Fruit fly (Drosophila melanogaster): ENCODE results near the gene eIF4EHP.

eIF4EHP gene

dm6 chr3R:24093430-24093829 lies 15.3 kb downstream of the eIF4EHP start (continued):
- TF ChIP-seq CG7839 (tag; optimal IDR thresholded peaks at IDR 0.05) (peak; percentile 43), CG15696 (tag; optimal IDR thresholded peaks at IDR 0.05) (no peak), fd3F (GFP tag; optimal IDR thresholded peaks at IDR 0.05) (peak; percentile 40), Hmr (GFP tag; optimal IDR thresholded peaks at IDR 0.05) (peak; percentile 40), CG18262 (tag; optimal IDR thresholded peaks at IDR 0.05) (peak; percentile 1), CG13775 (GFP tag; optimal IDR thresholded peaks at IDR 0.05) (peak; percentile 9), tna (GFP tag; IDR thresholded peaks at IDR 0.05; ENCODE audit: partially characterized antibody) (no peak), Sox102F (GFP tag; optimal IDR thresholded peaks at IDR 0.05) (peak; percentile 35), CG17361 (GFP tag; IDR thresholded peaks at IDR 0.05) (peak; percentile 42; the same call in 1 of the 3 replicates), vnd (GFP tag; IDR thresholded peaks at IDR 0.05; ENCODE audit: partially characterized antibody) (no peak), Rfx (GFP tag; IDR thresholded peaks at IDR 0.05) (peak; percentile 33; the same call in 1 of the 2 replicates), CG12659 (GFP tag; optimal IDR thresholded peaks at IDR 0.05) (peak; percentile 31), Adf1 (GFP tag; IDR thresholded peaks at IDR 0.05) (no peak), gem (tag; optimal IDR thresholded peaks at IDR 0.05) (peak; percentile 58), CG9609 (GFP tag; optimal IDR thresholded peaks at IDR 0.05) (no peak), pum (GFP tag; optimal IDR thresholded peaks at IDR 0.05) (no peak), dmrt11E (tag; optimal IDR thresholded peaks at IDR 0.05) (no peak), CG17385 (GFP tag; optimal IDR thresholded peaks at IDR 0.05) (peak; percentile 18), eyg (GFP tag; optimal IDR thresholded peaks at IDR 0.05) (no peak), PHDP (tag; optimal IDR thresholded peaks at IDR 0.05) (peak; percentile 44), Bgb (GFP tag; IDR thresholded peaks at IDR 0.05; ENCODE audit: partially characterized antibody) (no peak), knrl (GFP tag; IDR thresholded peaks at IDR 0.05; ENCODE audit: partially characterized antibody) (no peak), unpg (GFP tag; optimal IDR thresholded peaks at IDR 0.05) (peak; percentile 14), zen (tag; optimal IDR thresholded peaks at IDR 0.05) (no peak), CG8478 (optimal IDR thresholded peaks at IDR 0.05) (no peak)

dm6 chr3R:24092590-24093151 lies 16.1 kb downstream of the eIF4EHP start:
- TF ChIP-seq Blimp-1 (GFP tag; optimal IDR thresholded peaks at IDR 0.05) (no peak), Trl (optimal IDR thresholded peaks at IDR 0.05) (peak; percentile 63 to 76), Trl (GFP tag; optimal IDR thresholded peaks at IDR 0.05) (no peak), cg (GFP tag; optimal IDR thresholded peaks at IDR 0.05) (peak; percentile 41), psq (GFP tag; optimal IDR thresholded peaks at IDR 0.05) (peak; percentile 44), ewg (GFP tag; optimal IDR thresholded peaks at IDR 0.05) (peak; percentile 56), abd-A (tag; optimal IDR thresholded peaks at IDR 0.05) (peak; percentile 41), chinmo (GFP tag; IDR thresholded peaks at IDR 0.05; ENCODE audit: partially characterized antibody) (0 out of 4 replicates have a peak, but pooled peaks have one; percentile 62), Med (GFP tag) (peak; percentile 47), Nf-YC (tag; optimal IDR thresholded peaks at IDR 0.05) (peak; percentile 13), Camta (GFP tag; optimal IDR thresholded peaks at IDR 0.05) (no peak), Scr (GFP tag; IDR thresholded peaks at IDR 0.05; ENCODE audit: partially characterized antibody) (0 out of 2 replicates have a peak, but pooled peaks have one; percentile 7), CG9932 (GFP tag; IDR thresholded peaks at IDR 0.05) (0 out of 2 replicates have a peak, but pooled peaks have one; percentile 16), pita (GFP tag; optimal IDR thresholded peaks at IDR 0.05) (no peak), CG8765 (GFP tag; IDR thresholded peaks at IDR 0.05) (no peak), Hsf (GFP tag; optimal IDR thresholded peaks at IDR 0.05) (no peak), Hr51 (GFP tag; optimal IDR thresholded peaks at IDR 0.05) (peak in 1 of 2 experiments; percentile 54), Adf1 (GFP tag; IDR thresholded peaks at IDR 0.05) (peak; percentile 93)
